Comparison of ENCODE assay signal across 3 worm cellular contexts in the genomic region with DNA sequence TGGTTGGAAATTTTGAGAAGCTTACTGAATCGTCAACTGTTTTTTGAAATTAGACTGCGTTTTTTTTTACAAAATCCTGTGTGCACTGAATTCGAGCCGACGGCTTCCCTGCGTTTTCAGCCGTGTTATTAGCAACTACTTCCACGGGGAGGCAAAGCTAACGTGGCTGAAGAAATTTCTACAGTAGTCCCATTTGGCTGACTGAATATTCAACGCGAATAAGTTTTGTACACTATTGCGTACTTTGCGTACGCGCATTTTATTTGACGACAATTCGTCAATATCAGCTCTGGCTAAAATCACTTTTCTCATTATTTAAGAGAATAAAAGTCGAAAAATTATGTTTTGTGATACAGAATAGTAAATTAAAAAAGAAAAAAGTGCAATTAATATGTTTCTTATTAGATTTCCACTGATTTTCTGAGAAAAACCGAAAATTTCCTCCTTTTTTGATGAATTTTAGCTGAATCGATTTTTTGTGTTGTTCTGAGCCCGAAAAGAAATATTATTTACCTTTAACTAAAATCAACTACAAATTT.
TF ChIP-seq lines count a peak whose summit lies in the region.
"Not testable (repeated sequence)": the region's sequence is repeated elsewhere in the genome, so short reads cannot be mapped to it uniquely, and the experiment has no call there.

No protein-coding gene starts in this region.

TF ChIP-seq in whole organism, L1 larva, 84 proteins besides CTCF, POLR2A, EP300 and RAD21:
- TF ChIP-seq ceh-88 (GFP tag; IDR thresholded peaks at IDR 0.05; lab: Robert Waterston, UW) (peak; percentile 54), lsy-2 (tag; optimal IDR thresholded peaks at IDR 0.05; lab: Kevin White, UChicago) (peak in 1 of 2 experiments; percentile 55), nhr-19 (GFP tag; conservative IDR thresholded peaks at IDR 0.05; lab: Robert Waterston, UW) (peak; percentile 41), efl-1 (optimal IDR thresholded peaks at IDR 0.05; lab: Kevin White, UChicago) (peak in 1 of 2 experiments; percentile 9)
- not testable (repeated sequence) for TF ChIP-seq efl-1 (GFP tag; optimal IDR thresholded peaks at IDR 0.05 in 1 of 2; lab: Kevin White, UChicago)
TF ChIP-seq in whole organism, L1 larva: peak in this region for 4; not testable (repeated sequence) for 80.

TF ChIP-seq in whole organism, L4 larva, 104 proteins besides CTCF, POLR2A, EP300 and RAD21:
- TF ChIP-seq hmg-1.1 (GFP tag; IDR thresholded peaks at IDR 0.05; lab: Robert Waterston, UW) (peak; percentile 49), duxl-1 (tag; optimal IDR thresholded peaks at IDR 0.05; lab: Kevin White, UChicago; ENCODE audit: poor library complexity) (peak; percentile 51), Y48G9A.11 (GFP tag; IDR thresholded peaks at IDR 0.05; lab: Robert Waterston, UW) (peak; percentile 72), tra-1 (GFP tag; IDR thresholded peaks at IDR 0.05; lab: Robert Waterston, UW) (0 out of 2 replicates have a peak, but pooled peaks have one; percentile 16), mes-2 (tag; optimal IDR thresholded peaks at IDR 0.05; lab: Kevin White, UChicago; ENCODE audit: poor library complexity, severe bottlenecking) (peak; percentile 26), T26A8.4 (GFP tag; IDR thresholded peaks at IDR 0.05; lab: Robert Waterston, UW) (0 out of 2 replicates have a peak, but pooled peaks have one; percentile 43), D1046.2 (GFP tag; IDR thresholded peaks at IDR 0.05; lab: Robert Waterston, UW) (0 out of 2 replicates have a peak, but pooled peaks have one; percentile 24), dmd-6 (GFP tag; IDR thresholded peaks at IDR 0.05; lab: Robert Waterston, UW) (peak; percentile 23; the same call in 1 of the 2 replicates)

TF ChIP-seq in whole organism, young adult, 124 proteins besides CTCF, POLR2A, EP300 and RAD21:
- TF ChIP-seq madf-6 (GFP tag; IDR thresholded peaks at IDR 0.05; lab: Robert Waterston, UW): peak; percentile 56
- peak; percentile 91 for TF ChIP-seq hmg-1.2 (GFP tag; IDR thresholded peaks at IDR 0.05; lab: Robert Waterston, UW)
- TF ChIP-seq lsl-1 (GFP tag; optimal IDR thresholded peaks at IDR 0.05; lab: Kevin White, UChicago): peak; percentile 22
- 0 out of 2 replicates have a peak, but pooled peaks have one; percentile 58 for TF ChIP-seq aptf-2 (GFP tag; conservative IDR thresholded peaks at IDR 0.05; lab: Robert Waterston, UW)
- TF ChIP-seq rcor-1 (GFP tag; IDR thresholded peaks at IDR 0.05; lab: Robert Waterston, UW): peak; percentile 63; the same call in 1 of the 2 replicates
- TF ChIP-seq F33H1.4 (GFP tag; IDR thresholded peaks at IDR 0.05; lab: Robert Waterston, UW): peak; percentile 30; the same call in 1 of the 2 replicates
- TF ChIP-seq let-607 (tag; optimal IDR thresholded peaks at IDR 0.05; lab: Kevin White, UChicago): peak in 1 of 2 experiments; percentile 28
- TF ChIP-seq madf-8 (GFP tag; conservative IDR thresholded peaks at IDR 0.05; lab: Robert Waterston, UW): peak; percentile 53
- TF ChIP-seq ceh-91 (GFP tag; IDR thresholded peaks at IDR 0.05; lab: Robert Waterston, UW): peak; percentile 62
- peak; percentile 80 for TF ChIP-seq mcd-1 (GFP tag; IDR thresholded peaks at IDR 0.05; lab: Robert Waterston, UW)
- TF ChIP-seq D2030.7 (GFP tag; IDR thresholded peaks at IDR 0.05; lab: Robert Waterston, UW): peak; percentile 63
- peak; percentile 85 for TF ChIP-seq dox-1 (GFP tag; IDR thresholded peaks at IDR 0.05; lab: Robert Waterston, UW)
- 0 out of 2 replicates have a peak, but pooled peaks have one; percentile 53 for TF ChIP-seq Y95B8A.8 (GFP tag; IDR thresholded peaks at IDR 0.05; lab: Robert Waterston, UW)
- peak; percentile 44; the same call in 1 of the 2 replicates for TF ChIP-seq attf-3 (GFP tag; conservative IDR thresholded peaks at IDR 0.05; lab: Robert Waterston, UW)
